Fruit fly (Drosophila melanogaster) whole organism, pupa: ENCODE measurements around the gene CG6178.

ENCODE experiments used
- CG10348 ChIP-seq: fragments of 200-800 bp; sonication (Bioruptor generic); IDR thresholded peaks from 2 replicates; pipeline ENCODE4 v1.3.6; 2022; ENCODE audit warnings: missing biosample characterization, missing genetic modification characterization
- CG12605 ChIP-seq: fragments of 200-800 bp; sonication (Bioruptor generic); IDR thresholded peaks from 2 replicates; pipeline ENCODE4 v1.3.6; 2022; ENCODE audit warnings: missing biosample characterization, missing genetic modification characterization
- CG13204 ChIP-seq: fragments of 200-800 bp; sonication (Bioruptor generic); optimal IDR thresholded peaks from 2 replicates; lab custom pipeline; 2018; ENCODE audit warnings: missing biosample characterization, mild to moderate bottlenecking, missing genetic modification characterization, moderate library complexity
- CG14655 ChIP-seq: fragments of 200-800 bp; sonication (Bioruptor generic); optimal IDR thresholded peaks from 3 replicates; lab custom pipeline; 2017; ENCODE audit warnings: mild to moderate bottlenecking, missing biosample characterization, missing genetic modification reagents, missing genetic modification characterization
- CG15710 ChIP-seq: fragments of 200-800 bp; sonication (Bioruptor generic); optimal IDR thresholded peaks from 2 replicates; lab custom pipeline; 2018; ENCODE audit warnings: missing biosample characterization, mild to moderate bottlenecking, missing genetic modification characterization, moderate library complexity
- CG17806 ChIP-seq: fragments of 200-800 bp; sonication (Bioruptor generic); optimal IDR thresholded peaks from 2 replicates; lab custom pipeline; 2018; ENCODE audit warnings: missing biosample characterization, mild to moderate bottlenecking, missing genetic modification characterization, moderate library complexity
- CG32121 ChIP-seq: fragments of 200-800 bp; sonication (Bioruptor generic); IDR thresholded peaks from 2 replicates; pipeline ENCODE4 v1.3.6; 2022; ENCODE audit warnings: missing biosample characterization, missing genetic modification characterization
- CG34367 ChIP-seq: fragments of 200-800 bp; sonication (Bioruptor generic); optimal IDR thresholded peaks from 2 replicates; lab custom pipeline; 2018; ENCODE audit warnings: missing biosample characterization, mild to moderate bottlenecking, missing genetic modification characterization
- CG4496 ChIP-seq: fragments of 200-800 bp; sonication (Bioruptor generic); IDR thresholded peaks from 3 replicates; pipeline ENCODE4 v1.3.6; 2022; ENCODE audit warnings: missing biosample characterization, missing genetic modification characterization
- CG8159 ChIP-seq: fragments of 200-800 bp; sonication (Bioruptor generic); optimal IDR thresholded peaks from 3 replicates; lab custom pipeline; 2018; ENCODE audit warnings: missing biosample characterization, mild to moderate bottlenecking, missing genetic modification characterization, moderate library complexity
- CG8301 ChIP-seq: fragments of 200-800 bp; sonication (Bioruptor generic); optimal IDR thresholded peaks from 2 replicates; lab custom pipeline; 2018; ENCODE audit warnings: missing biosample characterization, mild to moderate bottlenecking, missing genetic modification characterization
- CG9948 ChIP-seq: fragments of 200-800 bp; sonication (Bioruptor generic); optimal IDR thresholded peaks from 2 replicates; lab custom pipeline; 2018; ENCODE audit warnings: missing biosample characterization, mild to moderate bottlenecking, missing genetic modification characterization, moderate library complexity
- D1 ChIP-seq: fragments of 200-800 bp; sonication (Bioruptor generic); optimal IDR thresholded peaks from 2 replicates; lab custom pipeline; 2018; ENCODE audit warnings: missing biosample characterization, mild to moderate bottlenecking, missing genetic modification characterization, moderate library complexity
- EcR ChIP-seq: fragments of 200-800 bp; sonication (Bioruptor generic); optimal IDR thresholded peaks from 3 replicates; lab custom pipeline; 2019; ENCODE audit warnings: missing biosample characterization, missing genetic modification characterization, mild to moderate bottlenecking, moderate library complexity, missing genetic modification reagents
- Ets98B ChIP-seq: fragments of 200-800 bp; sonication (Bioruptor generic); IDR thresholded peaks from 2 replicates; pipeline ENCODE4 v1.3.6; 2022; ENCODE audit warnings: missing biosample characterization, missing genetic modification characterization
- Pif1A ChIP-seq: fragments of 200-800 bp; sonication (Bioruptor generic); optimal IDR thresholded peaks from 3 replicates; lab custom pipeline; 2016; ENCODE audit warnings: missing biosample characterization, missing genetic modification characterization
- Pif1B ChIP-seq: fragments of 200-800 bp; sonication (Bioruptor generic); optimal IDR thresholded peaks from 3 replicates; lab custom pipeline; 2016; ENCODE audit warnings: missing biosample characterization, missing genetic modification characterization
- Snoo ChIP-seq: fragments of 200-800 bp; sonication (Bioruptor generic); optimal IDR thresholded peaks from 3 replicates; lab custom pipeline; 2017; ENCODE audit warnings: missing biosample characterization, mild to moderate bottlenecking, missing genetic modification characterization, inconsistent platforms
- fd96Ca ChIP-seq: fragments of 200-800 bp; sonication (Bioruptor generic); IDR thresholded peaks from 3 replicates; pipeline ENCODE4 v1.3.6; 2022; ENCODE audit warnings: missing biosample characterization, missing genetic modification characterization
- gl ChIP-seq: fragments of 200-800 bp; sonication (Bioruptor generic); optimal IDR thresholded peaks from 2 replicates; lab custom pipeline; 2018; ENCODE audit warnings: missing biosample characterization, mild to moderate bottlenecking, missing genetic modification characterization
- rn ChIP-seq: fragments of 200-800 bp; sonication (Bioruptor generic); IDR thresholded peaks from 2 replicates; pipeline ENCODE4 v1.3.6; 2022; ENCODE audit warnings: missing biosample characterization, missing genetic modification characterization

The CG6178 gene

DNA sequence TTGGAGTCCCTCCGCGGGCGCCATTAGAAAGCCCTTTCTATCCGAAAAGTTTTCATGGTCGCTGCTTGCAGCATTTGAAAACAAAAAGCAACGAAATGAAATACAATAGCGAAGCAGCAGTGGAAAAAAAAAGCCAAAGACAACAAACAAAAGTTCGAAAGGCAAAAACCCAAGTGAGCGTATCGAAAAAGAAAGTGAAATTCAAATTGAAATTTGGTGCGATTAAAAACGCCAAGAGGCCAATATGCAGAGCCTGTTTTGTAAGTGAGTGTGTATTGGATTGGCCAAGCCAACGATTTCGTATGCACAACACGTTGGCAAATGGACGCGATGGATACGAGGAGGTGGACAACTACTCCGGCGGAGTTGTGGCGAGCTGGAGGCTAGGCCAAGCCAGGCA, 50.6 kb downstream of the CG6178 start:
- TF ChIP-seq CG8159 (tag; lab: Kevin White, UChicago): no peak
- TF ChIP-seq CG4496 (GFP tag; lab: Robert Waterston, UW): no peak
- no peak for TF ChIP-seq CG17806 (tag; lab: Kevin White, UChicago)
- no peak for TF ChIP-seq CG13204 (GFP tag; lab: Kevin White, UChicago)
- TF ChIP-seq Ets98B (GFP tag; lab: Robert Waterston, UW): no peak
- TF ChIP-seq Snoo (tag; lab: Kevin White, UChicago): no peak
- no peak for TF ChIP-seq CG34367 (tag; lab: Kevin White, UChicago)
- TF ChIP-seq Pif1B (GFP tag; lab: Kevin White, UChicago): no peak
- TF ChIP-seq CG15710: no peak

DNA sequence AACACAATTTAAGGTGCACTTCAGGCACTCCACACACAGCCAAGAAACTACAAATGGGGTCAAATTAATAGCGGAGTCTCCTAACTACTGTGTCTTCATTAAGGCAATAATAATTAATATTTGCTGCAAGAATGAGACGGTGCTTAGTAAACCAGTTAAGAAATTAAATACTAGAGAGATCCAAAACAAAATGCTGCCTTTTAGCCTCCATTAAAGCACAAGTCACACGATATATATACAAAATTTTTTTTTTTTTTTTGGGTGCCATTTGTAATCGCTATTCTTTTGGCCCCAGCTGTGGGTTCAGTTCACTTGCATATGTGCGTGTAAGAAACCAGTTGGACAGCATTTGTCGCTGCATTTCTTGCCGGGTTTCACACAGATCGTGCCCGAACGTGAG, 51.3 kb downstream of the CG6178 start:
- peak; percentile 81 for TF ChIP-seq CG8159 (tag; lab: Kevin White, UChicago)
- TF ChIP-seq CG17806 (tag; lab: Kevin White, UChicago): peak; percentile 73
- peak; percentile 84 for TF ChIP-seq CG32121 (GFP tag; lab: Robert Waterston, UW)
- peak; percentile 46 for TF ChIP-seq EcR (GFP tag; lab: Kevin White, UChicago)
- TF ChIP-seq CG34367 (tag; lab: Kevin White, UChicago): peak; percentile 61
- TF ChIP-seq Snoo (tag; lab: Kevin White, UChicago): peak; percentile 80
- TF ChIP-seq Ets98B (GFP tag; lab: Robert Waterston, UW): peak; percentile 76
- TF ChIP-seq Pif1A (GFP tag; lab: Kevin White, UChicago): peak; percentile 83
- peak; percentile 44 for TF ChIP-seq CG12605
- TF ChIP-seq CG10348 (GFP tag; lab: Robert Waterston, UW): peak; percentile 13; the same call in 1 of the 2 replicates
- peak; percentile 37 for TF ChIP-seq gl (tag; lab: Kevin White, UChicago)
- peak; percentile 78 for TF ChIP-seq CG9948 (tag; lab: Kevin White, UChicago)
- TF ChIP-seq Pif1B (GFP tag; lab: Kevin White, UChicago): peak; percentile 84
- TF ChIP-seq CG15710: peak; percentile 82
- no peak for TF ChIP-seq D1 (tag; lab: Kevin White, UChicago)
- TF ChIP-seq CG13204 (GFP tag; lab: Kevin White, UChicago): peak; percentile 10
- peak; percentile 83 for TF ChIP-seq CG4496 (GFP tag; lab: Robert Waterston, UW)
- TF ChIP-seq CG14655: peak; percentile 87
- peak; percentile 88 for TF ChIP-seq fd96Ca
- TF ChIP-seq CG8301 (tag; lab: Kevin White, UChicago): peak; percentile 84
- 0 out of 2 replicates have a peak, but pooled peaks have one; percentile 18 for TF ChIP-seq rn
- TF ChIP-seq, all 21 proteins: peak for 20

DNA sequence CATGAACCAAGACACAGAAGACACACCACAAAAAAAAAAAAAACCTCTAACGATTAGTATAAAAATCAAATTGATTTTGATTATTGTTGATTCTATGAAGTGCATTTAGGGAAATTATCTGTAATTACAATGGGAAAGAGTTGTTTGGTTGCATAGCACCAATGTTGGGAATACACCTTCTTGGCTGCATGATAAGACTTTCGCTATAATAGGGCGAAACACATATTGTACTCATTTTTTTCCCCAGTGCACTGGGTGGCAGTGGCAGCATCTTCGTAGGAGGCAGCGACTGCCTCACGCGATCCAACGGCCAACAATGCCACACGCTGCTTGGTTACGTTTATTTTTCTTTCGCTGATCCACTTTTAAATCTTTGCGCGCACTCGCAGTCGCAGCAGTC, 51.9 kb downstream of the CG6178 start:
- TF ChIP-seq CG9948 (tag; lab: Kevin White, UChicago) (peak; percentile 41), CG10348 (GFP tag; lab: Robert Waterston, UW) (no peak), CG8159 (tag; lab: Kevin White, UChicago) (no peak), CG12605 (no peak), CG17806 (tag; lab: Kevin White, UChicago) (peak; percentile 12), fd96Ca (peak; percentile 75), CG15710 (no peak), EcR (GFP tag; lab: Kevin White, UChicago) (no peak), Ets98B (GFP tag; lab: Robert Waterston, UW) (peak; percentile 49; the same call in 1 of the 2 replicates), CG32121 (GFP tag; lab: Robert Waterston, UW) (0 out of 2 replicates have a peak, but pooled peaks have one; percentile 15), CG8301 (tag; lab: Kevin White, UChicago) (peak; percentile 73), CG14655 (peak; percentile 71)
